Fruit fly (Drosophila melanogaster): ENCODE data around the gene CG14650.
A peak's percentile ranks its signal among the peaks of the same experiment; 100 is the strongest.

The CG14650 gene

dm6 chr3R:4470695-4471046 lies 33.5 kb downstream of the CG14650 start:
- TF ChIP-seq Lpt (GFP tag; optimal IDR thresholded peaks at IDR 0.05) (no peak), topi (GFP tag; optimal IDR thresholded peaks at IDR 0.05) (no peak), Blimp-1 (GFP tag; optimal IDR thresholded peaks at IDR 0.05) (no peak), CG6792 (GFP tag; optimal IDR thresholded peaks at IDR 0.05) (no peak), esn (GFP tag; optimal IDR thresholded peaks at IDR 0.05) (no peak), vri (GFP tag; optimal IDR thresholded peaks at IDR 0.05) (peak; percentile 68), CG8119 (GFP tag; IDR thresholded peaks at IDR 0.05) (no peak)

dm6 chr3R:4471047-4471751 lies 34.0 kb downstream of the CG14650 start:
- no peak for TF ChIP-seq salr (GFP tag; optimal IDR thresholded peaks at IDR 0.05)
- peak; percentile 5 for TF ChIP-seq CG3919 (GFP tag; optimal IDR thresholded peaks at IDR 0.05)
- no peak for TF ChIP-seq ss (GFP tag; optimal IDR thresholded peaks at IDR 0.05)
- TF ChIP-seq Sox14 (GFP tag; optimal IDR thresholded peaks at IDR 0.05) = no peak
- TF ChIP-seq spab (GFP tag; optimal IDR thresholded peaks at IDR 0.05) = no peak
- TF ChIP-seq Hr4 (GFP tag; optimal IDR thresholded peaks at IDR 0.05) = no peak
- peak; percentile 11 for TF ChIP-seq fd85E (GFP tag; optimal IDR thresholded peaks at IDR 0.05)
- TF ChIP-seq CG3032 (tag; optimal IDR thresholded peaks at IDR 0.05) = no peak
- TF ChIP-seq CG8632 (GFP tag; optimal IDR thresholded peaks at IDR 0.05) = no peak
- TF ChIP-seq pdm3 (GFP tag; optimal IDR thresholded peaks at IDR 0.05) = no peak
- TF ChIP-seq vri (GFP tag; optimal IDR thresholded peaks at IDR 0.05) = peak; percentile 61
- peak; percentile 74 for TF ChIP-seq svp (GFP tag)
- TF ChIP-seq esn (GFP tag; optimal IDR thresholded peaks at IDR 0.05) = no peak
- no peak for TF ChIP-seq CG6808 (GFP tag; optimal IDR thresholded peaks at IDR 0.05)
- TF ChIP-seq CG1621 (tag; optimal IDR thresholded peaks at IDR 0.05) = peak; percentile 68
- no peak for TF ChIP-seq CG10631 (GFP tag; optimal IDR thresholded peaks at IDR 0.05)
- TF ChIP-seq CG6163 (GFP tag; IDR thresholded peaks at IDR 0.05) = peak; percentile 29; the same call in 1 of the 3 replicates
- no peak for TF ChIP-seq Sox15 (GFP tag; optimal IDR thresholded peaks at IDR 0.05)
- TF ChIP-seq Blimp-1 (GFP tag; optimal IDR thresholded peaks at IDR 0.05) = no peak
- TF ChIP-seq CG6854 (GFP tag; optimal IDR thresholded peaks at IDR 0.05) = peak; percentile 41
- TF ChIP-seq lz (GFP tag; optimal IDR thresholded peaks at IDR 0.05) = no peak
- no peak for TF ChIP-seq cyc (GFP tag; optimal IDR thresholded peaks at IDR 0.05)
- TF ChIP-seq OdsH (GFP tag; optimal IDR thresholded peaks at IDR 0.05) = no peak
- TF ChIP-seq Met (GFP tag; optimal IDR thresholded peaks at IDR 0.05) = no peak
- peak; percentile 3 for TF ChIP-seq topi (GFP tag; optimal IDR thresholded peaks at IDR 0.05)
- no peak for TF ChIP-seq fd59A (GFP tag; optimal IDR thresholded peaks at IDR 0.05)
- TF ChIP-seq Lpt (GFP tag; optimal IDR thresholded peaks at IDR 0.05) = no peak
- peak; percentile 1 for TF ChIP-seq dsx (GFP tag; optimal IDR thresholded peaks at IDR 0.05; ENCODE audit: poor library complexity, severe bottlenecking)
- no peak for TF ChIP-seq CG34406 (GFP tag; optimal IDR thresholded peaks at IDR 0.05)
- TF ChIP-seq Eip93F (GFP tag; optimal IDR thresholded peaks at IDR 0.05) = peak; percentile 39
- TF ChIP-seq CG9139 (GFP tag; optimal IDR thresholded peaks at IDR 0.05) = peak; percentile 21
- no peak for TF ChIP-seq acj6 (GFP tag; optimal IDR thresholded peaks at IDR 0.05)
- TF ChIP-seq fkh (GFP tag; optimal IDR thresholded peaks at IDR 0.05) = peak; percentile 59
- no peak for TF ChIP-seq CG6792 (GFP tag; optimal IDR thresholded peaks at IDR 0.05)
- TF ChIP-seq Hr39 (GFP tag; optimal IDR thresholded peaks at IDR 0.05) = no peak
- TF ChIP-seq CG11902 (GFP tag; optimal IDR thresholded peaks at IDR 0.05) = no peak
- TF ChIP-seq Smox (GFP tag; optimal IDR thresholded peaks at IDR 0.05) = no peak
- TF ChIP-seq net (GFP tag; optimal IDR thresholded peaks at IDR 0.05) = no peak
- TF ChIP-seq CG6276 (GFP tag; optimal IDR thresholded peaks at IDR 0.05) = no peak
- TF ChIP-seq CG32006 (GFP tag; optimal IDR thresholded peaks at IDR 0.05) = no peak
- peak; percentile 85 for TF ChIP-seq Eip78C (GFP tag)
- no peak for TF ChIP-seq CG11762 (GFP tag; optimal IDR thresholded peaks at IDR 0.05; ENCODE audit: insufficient read depth)
